Worm (Caenorhabditis elegans): ENCODE data around the gene F33G12.3.

F33G12.3 gene

DNA sequence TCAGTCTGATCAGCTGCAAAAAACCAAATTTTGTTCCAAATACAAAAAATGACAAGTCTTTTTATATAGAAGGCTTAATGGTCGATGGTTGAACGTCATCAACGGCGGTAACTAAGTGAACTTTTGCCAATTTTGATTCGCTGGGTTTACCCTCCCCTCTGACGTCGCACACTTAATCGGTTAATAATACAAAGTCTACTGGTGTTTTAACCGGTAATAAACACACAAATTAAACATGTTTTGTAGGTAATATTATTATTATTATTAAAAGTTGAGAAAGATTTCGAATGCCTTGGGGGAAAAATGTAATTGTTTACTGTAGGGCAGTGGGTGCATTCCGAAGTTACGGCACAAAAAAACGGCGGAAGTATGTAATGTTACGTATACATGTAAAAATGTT lies 26.9 kb upstream of the F33G12.3 start, which contains the start of gene pho-12:
Gene pho-12 (minus strand): TSS at position 101 of the 400 bp plus-strand sequence.
- TF ChIP-seq F13C5.2 (tag; optimal IDR thresholded peaks at IDR 0.05) (no peak), sea-1 (GFP tag; conservative IDR thresholded peaks at IDR 0.05) (no peak), tra-4 (tag; optimal IDR thresholded peaks at IDR 0.05) (no peak), ets-7 (tag; optimal IDR thresholded peaks at IDR 0.05) (no peak), flt-1 (GFP tag; IDR thresholded peaks at IDR 0.05) (no peak), ceh-13 (GFP tag; optimal IDR thresholded peaks at IDR 0.05) (no peak), pes-1 (GFP tag; IDR thresholded peaks at IDR 0.05) (no peak), ama-1 (optimal IDR thresholded peaks at IDR 0.05) (no peak), hnd-1 (tag; optimal IDR thresholded peaks at IDR 0.05) (no peak), hmg-4 (GFP tag; optimal IDR thresholded peaks at IDR 0.05) (no peak), tbx-11 (GFP tag; IDR thresholded peaks at IDR 0.05) (no peak)

DNA sequence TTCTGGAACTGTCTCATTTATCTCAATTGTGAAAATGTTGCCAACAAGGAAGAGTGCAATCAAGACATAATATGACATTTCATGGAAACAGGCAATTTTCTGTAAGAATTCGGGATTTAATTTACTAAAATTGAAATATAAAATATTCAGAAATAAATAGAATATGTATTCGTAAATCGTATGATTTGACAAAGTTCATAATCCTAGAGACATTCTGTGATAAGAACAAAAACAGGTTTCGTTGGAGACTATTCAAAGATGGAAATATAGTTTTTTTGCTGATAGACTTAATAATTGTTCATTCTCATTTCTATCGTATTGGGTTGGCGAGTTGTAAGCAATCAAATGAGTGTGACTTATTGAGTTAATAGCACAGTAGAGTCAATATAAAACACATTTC lies 24.2 kb upstream of the F33G12.3 start, which contains the start of gene C27A2.12:
Gene C27A2.12 (minus strand): TSS at position 101 of the 400 bp plus-strand sequence.
- TF ChIP-seq scrt-1 (GFP tag; IDR thresholded peaks at IDR 0.05) (no peak), B0310.2 (tag; optimal IDR thresholded peaks at IDR 0.05) (no peak), F13C5.2 (tag; optimal IDR thresholded peaks at IDR 0.05) (no peak), ceh-13 (GFP tag; optimal IDR thresholded peaks at IDR 0.05) (no peak), hmg-4 (GFP tag; optimal IDR thresholded peaks at IDR 0.05) (no peak), ets-7 (tag; optimal IDR thresholded peaks at IDR 0.05) (no peak), sea-1 (GFP tag; conservative IDR thresholded peaks at IDR 0.05) (no peak), aly-1 (tag; optimal IDR thresholded peaks at IDR 0.05) (no peak), tra-4 (tag; optimal IDR thresholded peaks at IDR 0.05) (no peak), tbx-37 (GFP tag; conservative IDR thresholded peaks at IDR 0.05) (no peak), hnd-1 (tag; optimal IDR thresholded peaks at IDR 0.05) (no peak), pes-1 (GFP tag; IDR thresholded peaks at IDR 0.05) (no peak), hmbx-1 (tag; optimal IDR thresholded peaks at IDR 0.05) (no peak), ceh-36 (tag; optimal IDR thresholded peaks at IDR 0.05) (no peak), flt-1 (GFP tag; IDR thresholded peaks at IDR 0.05) (no peak), ama-1 (optimal IDR thresholded peaks at IDR 0.05) (no peak), tbx-11 (GFP tag; IDR thresholded peaks at IDR 0.05) (no peak)

DNA sequence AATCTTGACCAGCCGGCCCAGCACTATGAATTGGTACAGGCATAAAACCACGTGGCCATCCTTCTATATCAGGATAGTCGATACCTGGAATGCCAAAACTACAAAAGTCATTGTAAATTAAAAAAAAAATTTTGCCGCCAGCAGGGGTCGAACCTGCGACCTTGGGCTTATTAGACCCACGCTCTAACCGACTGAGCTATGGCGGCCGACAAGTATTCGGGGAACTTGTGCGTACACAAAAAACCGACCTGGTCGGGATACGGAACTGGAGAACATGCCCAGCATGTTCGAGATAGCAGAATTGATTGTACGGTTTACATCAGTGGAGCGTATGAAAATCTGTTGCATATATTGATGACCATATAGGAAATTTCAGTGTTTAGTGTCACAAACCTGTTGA lies 23.5 kb upstream of the F33G12.3 start:
- no peak for TF ChIP-seq ama-1 (optimal IDR thresholded peaks at IDR 0.05)
- 0 out of 2 replicates have a peak, but pooled peaks have one; percentile 63 for TF ChIP-seq sea-1 (GFP tag; conservative IDR thresholded peaks at IDR 0.05)
- peak; percentile 53 for TF ChIP-seq ceh-13 (GFP tag; optimal IDR thresholded peaks at IDR 0.05)
- TF ChIP-seq pes-1 (GFP tag; IDR thresholded peaks at IDR 0.05) = peak; percentile 86
- no peak for TF ChIP-seq ets-7 (tag; optimal IDR thresholded peaks at IDR 0.05)
- TF ChIP-seq F13C5.2 (tag; optimal IDR thresholded peaks at IDR 0.05) = no peak
- peak; percentile 24 for TF ChIP-seq B0310.2 (tag; optimal IDR thresholded peaks at IDR 0.05)
- peak; percentile 72 for TF ChIP-seq scrt-1 (GFP tag; IDR thresholded peaks at IDR 0.05)
- peak; percentile 72 for TF ChIP-seq flt-1 (GFP tag; IDR thresholded peaks at IDR 0.05)
- TF ChIP-seq tra-4 (tag; optimal IDR thresholded peaks at IDR 0.05) = no peak
- peak; percentile 54 for TF ChIP-seq ceh-36 (tag; optimal IDR thresholded peaks at IDR 0.05)
- no peak for TF ChIP-seq hmbx-1 (tag; optimal IDR thresholded peaks at IDR 0.05)
- TF ChIP-seq aly-1 (tag; optimal IDR thresholded peaks at IDR 0.05) = no peak
- no peak; the same call in 1 of the 2 replicates for TF ChIP-seq tbx-37 (GFP tag; conservative IDR thresholded peaks at IDR 0.05)
- peak; percentile 51 for TF ChIP-seq hmg-4 (GFP tag; optimal IDR thresholded peaks at IDR 0.05)
- 0 out of 2 replicates have a peak, but pooled peaks have one; percentile 28 for TF ChIP-seq tbx-11 (GFP tag; IDR thresholded peaks at IDR 0.05)
- no peak for TF ChIP-seq hnd-1 (tag; optimal IDR thresholded peaks at IDR 0.05)

DNA sequence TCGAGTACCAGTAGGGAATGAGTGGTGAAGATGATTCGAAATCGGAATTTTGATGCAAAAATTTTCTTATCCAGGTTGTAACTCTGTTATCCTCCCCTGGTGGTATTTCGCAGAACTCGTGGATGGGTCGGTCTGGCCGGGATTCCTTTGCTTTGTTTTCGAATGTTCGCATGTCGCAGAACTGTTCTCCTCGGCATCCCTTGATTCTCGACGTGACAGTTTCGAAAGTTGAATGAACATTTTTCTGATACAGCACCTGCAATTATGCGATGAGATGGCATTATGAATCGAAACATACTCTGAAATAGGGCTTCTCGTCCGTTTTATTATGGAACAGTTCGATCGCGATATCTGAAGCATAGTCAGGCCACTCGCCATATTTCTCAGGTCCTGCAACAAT lies 22.4 kb upstream of the F33G12.3 start:
- TF ChIP-seq scrt-1 (GFP tag; IDR thresholded peaks at IDR 0.05) = no peak
- TF ChIP-seq tra-4 (tag; optimal IDR thresholded peaks at IDR 0.05) = no peak
- no peak for TF ChIP-seq tbx-37 (GFP tag; conservative IDR thresholded peaks at IDR 0.05)
- TF ChIP-seq sea-1 (GFP tag; conservative IDR thresholded peaks at IDR 0.05) = no peak
- TF ChIP-seq ets-7 (tag; optimal IDR thresholded peaks at IDR 0.05) = no peak
- TF ChIP-seq ceh-36 (tag; optimal IDR thresholded peaks at IDR 0.05) = no peak
- no peak for TF ChIP-seq ama-1 (optimal IDR thresholded peaks at IDR 0.05)
- no peak for TF ChIP-seq hmbx-1 (tag; optimal IDR thresholded peaks at IDR 0.05)
- no peak for TF ChIP-seq hnd-1 (tag; optimal IDR thresholded peaks at IDR 0.05)
- no peak for TF ChIP-seq ceh-13 (GFP tag; optimal IDR thresholded peaks at IDR 0.05)
- TF ChIP-seq pes-1 (GFP tag; IDR thresholded peaks at IDR 0.05) = no peak

DNA sequence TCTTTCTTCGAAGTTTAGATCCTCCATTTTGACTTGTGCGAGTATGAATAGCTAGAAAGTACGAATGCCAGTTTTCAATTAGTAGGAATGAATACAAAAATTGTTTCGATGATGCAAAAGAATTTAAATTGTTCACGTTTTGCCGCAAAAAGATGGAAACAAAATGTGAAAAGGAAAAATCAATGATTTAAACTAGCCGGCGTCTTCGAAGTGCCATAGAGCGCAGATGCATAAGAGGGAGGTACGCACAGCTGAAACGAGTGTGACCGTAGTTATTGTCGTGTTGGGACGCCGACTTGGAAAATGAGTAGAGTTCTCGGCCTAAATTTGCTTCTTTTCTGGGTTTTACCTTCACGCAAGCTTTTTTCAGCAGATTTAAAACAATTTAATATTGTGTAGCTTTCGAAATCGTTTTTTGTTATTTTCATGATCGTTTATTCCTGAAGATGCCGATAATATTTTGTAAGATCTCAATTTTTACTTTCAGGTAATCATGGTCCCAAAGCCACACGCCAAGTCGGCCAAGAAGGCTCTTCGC lies 21.4 kb upstream of the F33G12.3 start, which contains the start of the genes ify-1 and rpl-22:
Gene ify-1 (minus strand): TSS at position 51 of the 538 bp plus-strand sequence.
Gene rpl-22 (plus strand): TSS at position 488 of the 538 bp plus-strand sequence.
- TF ChIP-seq ets-7 (tag; optimal IDR thresholded peaks at IDR 0.05) (no peak), tbx-37 (GFP tag; conservative IDR thresholded peaks at IDR 0.05) (peak; percentile 56; the same call in 1 of the 2 replicates), flt-1 (GFP tag; IDR thresholded peaks at IDR 0.05) (peak; percentile 69; the same call in 1 of the 2 replicates), ceh-13 (GFP tag; optimal IDR thresholded peaks at IDR 0.05) (no peak), F13C5.2 (tag; optimal IDR thresholded peaks at IDR 0.05) (peak; percentile 83), hnd-1 (tag; optimal IDR thresholded peaks at IDR 0.05) (no peak), B0310.2 (tag; optimal IDR thresholded peaks at IDR 0.05) (no peak), hmbx-1 (tag; optimal IDR thresholded peaks at IDR 0.05) (no peak), hmg-4 (GFP tag; optimal IDR thresholded peaks at IDR 0.05) (peak; percentile 65), tra-4 (tag; optimal IDR thresholded peaks at IDR 0.05) (no peak), sea-1 (GFP tag; conservative IDR thresholded peaks at IDR 0.05) (no peak), scrt-1 (GFP tag; IDR thresholded peaks at IDR 0.05) (no peak; the same call in 1 of the 2 replicates), aly-1 (tag; optimal IDR thresholded peaks at IDR 0.05) (no peak)

DNA sequence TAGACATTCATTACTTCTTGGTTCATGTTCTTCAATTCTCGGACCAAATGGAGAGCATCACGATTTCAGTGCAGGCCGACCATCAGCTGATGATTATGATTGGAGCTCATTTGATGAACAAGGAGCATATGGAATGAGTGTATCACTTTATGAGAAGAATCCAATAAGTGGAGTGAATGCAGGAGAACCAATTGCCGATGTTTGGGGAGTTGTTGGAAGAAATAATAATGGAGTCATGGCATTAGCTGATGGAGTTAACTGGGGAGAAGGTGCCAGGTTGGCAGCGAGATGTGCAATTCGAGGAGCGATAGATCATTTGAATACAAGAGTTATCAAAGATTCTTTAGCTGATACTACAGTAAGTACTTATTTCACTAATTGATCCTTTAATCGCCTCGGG lies 16.9 kb upstream of the F33G12.3 start:
- TF ChIP-seq F13C5.2 (tag; optimal IDR thresholded peaks at IDR 0.05) = no peak
- TF ChIP-seq hmbx-1 (tag; optimal IDR thresholded peaks at IDR 0.05) = no peak
- no peak for TF ChIP-seq tbx-37 (GFP tag; conservative IDR thresholded peaks at IDR 0.05)
- TF ChIP-seq ets-7 (tag; optimal IDR thresholded peaks at IDR 0.05) = no peak
- TF ChIP-seq flt-1 (GFP tag; IDR thresholded peaks at IDR 0.05) = no peak
- TF ChIP-seq hnd-1 (tag; optimal IDR thresholded peaks at IDR 0.05) = no peak
- TF ChIP-seq aly-1 (tag; optimal IDR thresholded peaks at IDR 0.05) = no peak
- TF ChIP-seq ama-1 (optimal IDR thresholded peaks at IDR 0.05) = no peak
- no peak for TF ChIP-seq sea-1 (GFP tag; conservative IDR thresholded peaks at IDR 0.05)

DNA sequence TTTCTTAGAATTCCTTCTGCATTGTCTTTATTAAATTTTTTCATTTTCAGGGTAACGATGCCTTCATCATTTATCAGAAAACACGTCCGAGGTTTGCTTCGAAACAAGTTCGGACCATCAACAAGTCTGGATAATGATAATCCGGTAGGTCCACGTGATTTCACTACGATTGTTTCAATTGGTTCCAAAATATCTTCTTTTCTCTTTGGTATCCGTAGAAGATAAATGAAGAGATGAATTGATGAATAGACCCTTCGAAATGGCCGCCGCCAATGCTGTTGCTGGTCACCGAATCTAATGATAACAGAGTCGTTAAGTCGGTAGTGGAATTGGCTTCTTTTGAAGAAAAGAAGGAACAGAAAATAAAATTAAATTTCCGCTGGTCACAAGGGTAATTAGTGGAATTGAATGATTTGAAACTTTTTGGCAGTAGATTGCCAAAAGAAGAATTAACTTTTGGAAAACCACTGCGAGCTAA lies 16.1 kb upstream of the F33G12.3 start, which contains the start of gene F33G12.6:
Gene F33G12.6 (plus strand): TSS at position 51 of the 478 bp plus-strand sequence.
- TF ChIP-seq hnd-1 (tag; optimal IDR thresholded peaks at IDR 0.05) (no peak), tbx-37 (GFP tag; conservative IDR thresholded peaks at IDR 0.05) (no peak), scrt-1 (GFP tag; IDR thresholded peaks at IDR 0.05) (no peak), aly-1 (tag; optimal IDR thresholded peaks at IDR 0.05) (no peak), tbx-11 (GFP tag; IDR thresholded peaks at IDR 0.05) (no peak), pes-1 (GFP tag; IDR thresholded peaks at IDR 0.05) (no peak), ama-1 (optimal IDR thresholded peaks at IDR 0.05) (no peak), ceh-13 (GFP tag; optimal IDR thresholded peaks at IDR 0.05) (no peak), sea-1 (GFP tag; conservative IDR thresholded peaks at IDR 0.05) (no peak), F13C5.2 (tag; optimal IDR thresholded peaks at IDR 0.05) (no peak), hmg-4 (GFP tag; optimal IDR thresholded peaks at IDR 0.05) (no peak), tra-4 (tag; optimal IDR thresholded peaks at IDR 0.05) (no peak), flt-1 (GFP tag; IDR thresholded peaks at IDR 0.05) (no peak), hmbx-1 (tag; optimal IDR thresholded peaks at IDR 0.05) (no peak), ceh-36 (tag; optimal IDR thresholded peaks at IDR 0.05) (no peak), ets-7 (tag; optimal IDR thresholded peaks at IDR 0.05) (no peak)
